Fruit fly (Drosophila melanogaster): ENCODE data around the gene gdrd.

The gdrd gene

dm6 chr3L:14731790-14732189 is 40.6 kb downstream of the gdrd start (continued):
- no peak for TF ChIP-seq sens (GFP tag)
- no peak for TF ChIP-seq seq (GFP tag; IDR thresholded peaks at IDR 0.05)
- no peak for TF ChIP-seq gro (GFP tag; optimal IDR thresholded peaks at IDR 0.05)
- TF ChIP-seq inv (GFP tag; IDR thresholded peaks at IDR 0.05; ENCODE audit: partially characterized antibody), result no peak
- TF ChIP-seq dmrt11E (tag; optimal IDR thresholded peaks at IDR 0.05), result no peak
- TF ChIP-seq CG12104 (GFP tag; optimal IDR thresholded peaks at IDR 0.05), result no peak
- TF ChIP-seq CG10274 (GFP tag; optimal IDR thresholded peaks at IDR 0.05), result no peak
- no peak for TF ChIP-seq caup (GFP tag; optimal IDR thresholded peaks at IDR 0.05; ENCODE audit: severe bottlenecking)
- TF ChIP-seq odd (GFP tag; optimal IDR thresholded peaks at IDR 0.05), result no peak
- TF ChIP-seq onecut (GFP tag; IDR thresholded peaks at IDR 0.05), result no peak
- TF ChIP-seq CG18262 (tag; optimal IDR thresholded peaks at IDR 0.05), result peak; percentile 36
- 0 out of 3 replicates have a peak, but pooled peaks have one; percentile 22 for TF ChIP-seq CG11093 (GFP tag; IDR thresholded peaks at IDR 0.05)
- no peak for TF ChIP-seq CG2202 (tag; optimal IDR thresholded peaks at IDR 0.05)
- no peak for TF ChIP-seq chinmo (GFP tag; IDR thresholded peaks at IDR 0.05; ENCODE audit: partially characterized antibody)
- 0 out of 2 replicates have a peak, but pooled peaks have one; percentile 15 for TF ChIP-seq CG31441 (GFP tag; IDR thresholded peaks at IDR 0.05)
- TF ChIP-seq CG6254 (GFP tag; optimal IDR thresholded peaks at IDR 0.05), result no peak
- TF ChIP-seq Atf3 (GFP tag; optimal IDR thresholded peaks at IDR 0.05), result no peak
- peak; percentile 40 for TF ChIP-seq gem (tag; optimal IDR thresholded peaks at IDR 0.05)
- no peak for TF ChIP-seq CTCF (GFP tag; optimal IDR thresholded peaks at IDR 0.05)
- 0 out of 3 replicates have a peak, but pooled peaks have one; percentile 31 for TF ChIP-seq CG17361 (GFP tag; IDR thresholded peaks at IDR 0.05)
- TF ChIP-seq peb (GFP tag; IDR thresholded peaks at IDR 0.05), result no peak
- no peak for TF ChIP-seq CG3065 (GFP tag; optimal IDR thresholded peaks at IDR 0.05)
- TF ChIP-seq CG18619 (GFP tag; optimal IDR thresholded peaks at IDR 0.05), result no peak
- TF ChIP-seq oc (tag; optimal IDR thresholded peaks at IDR 0.05), result no peak
- no peak for TF ChIP-seq CG17385 (GFP tag; optimal IDR thresholded peaks at IDR 0.05)
- no peak for TF ChIP-seq ewg (GFP tag; optimal IDR thresholded peaks at IDR 0.05)
- TF ChIP-seq hb (GFP tag; IDR thresholded peaks at IDR 0.05; ENCODE audit: partially characterized antibody), result no peak
- no peak for TF ChIP-seq Doc2 (GFP tag; IDR thresholded peaks at IDR 0.05)
- no peak for TF ChIP-seq CG9876 (GFP tag; optimal IDR thresholded peaks at IDR 0.05)
- no peak for TF ChIP-seq CG1647 (GFP tag; optimal IDR thresholded peaks at IDR 0.05)
- TF ChIP-seq dan (GFP tag; IDR thresholded peaks at IDR 0.05), result no peak
- TF ChIP-seq CG12744 (GFP tag; optimal IDR thresholded peaks at IDR 0.05), result no peak
- peak; percentile 43; the same call in 1 of the 2 replicates for TF ChIP-seq CG4404 (GFP tag; IDR thresholded peaks at IDR 0.05)
- TF ChIP-seq CG2712 (tag; optimal IDR thresholded peaks at IDR 0.05), result peak; percentile 52
- TF ChIP-seq Gsc (GFP tag; IDR thresholded peaks at IDR 0.05), result no peak
- no peak for TF ChIP-seq sug (tag; optimal IDR thresholded peaks at IDR 0.05)
- no peak for TF ChIP-seq grn (GFP tag; optimal IDR thresholded peaks at IDR 0.05)
- TF ChIP-seq eyg (GFP tag; optimal IDR thresholded peaks at IDR 0.05), result no peak
- TF ChIP-seq Lim3 (GFP tag; IDR thresholded peaks at IDR 0.05), result no peak
- TF ChIP-seq croc (GFP tag; conservative IDR thresholded peaks at IDR 0.05), result no peak
- no peak for TF ChIP-seq CG6791 (GFP tag; IDR thresholded peaks at IDR 0.05; ENCODE audit: partially characterized antibody)
- no peak for TF ChIP-seq CG4424 (GFP tag; optimal IDR thresholded peaks at IDR 0.05)
- no peak for TF ChIP-seq ro (GFP tag; IDR thresholded peaks at IDR 0.05)
- no peak for TF ChIP-seq CG33213 (GFP tag; optimal IDR thresholded peaks at IDR 0.05)

dm6 chr3L:14733417-14733816 is 42.3 kb downstream of the gdrd start, which contains the start of gene CG13471:
TSS of gene CG13471 (minus strand) at chr3L:14733517.
- TF ChIP-seq Vsx1 (GFP tag; optimal IDR thresholded peaks at IDR 0.05), result no peak
- no peak for TF ChIP-seq CG30020 (tag; optimal IDR thresholded peaks at IDR 0.05)
- TF ChIP-seq CG9727 (GFP tag; optimal IDR thresholded peaks at IDR 0.05), result no peak
- no peak for TF ChIP-seq Spps (tag; optimal IDR thresholded peaks at IDR 0.05)
- TF ChIP-seq Lpt (GFP tag; optimal IDR thresholded peaks at IDR 0.05), result no peak
- TF ChIP-seq CG1233 (GFP tag; optimal IDR thresholded peaks at IDR 0.05), result no peak
- TF ChIP-seq CG15514 (GFP tag; optimal IDR thresholded peaks at IDR 0.05), result no peak
- no peak for TF ChIP-seq CG8281 (tag; optimal IDR thresholded peaks at IDR 0.05)
- no peak for TF ChIP-seq h (optimal IDR thresholded peaks at IDR 0.05)
- no peak for TF ChIP-seq CG4617 (GFP tag; optimal IDR thresholded peaks at IDR 0.05; ENCODE audit: borderline replicate concordance)
- no peak for TF ChIP-seq Awh (GFP tag; IDR thresholded peaks at IDR 0.05)
- TF ChIP-seq tup (GFP tag; optimal IDR thresholded peaks at IDR 0.05), result no peak
